Worm (Caenorhabditis elegans): ENCODE measurements around the gene W09D6.5.
A peak's percentile ranks its signal among the peaks of the same experiment; 100 is the strongest.

The W09D6.5 gene

ce11 chrIII:11046549-11046948 is 41.7 kb upstream of the W09D6.5 start:
- TF ChIP-seq unc-86 (tag; optimal IDR thresholded peaks at IDR 0.05) (no peak), sox-2 (GFP tag; IDR thresholded peaks at IDR 0.05) (no peak), ets-4 (tag; optimal IDR thresholded peaks at IDR 0.05) (no peak), eyg-1 (tag; optimal IDR thresholded peaks at IDR 0.05) (no peak), tbx-2 (tag; optimal IDR thresholded peaks at IDR 0.05) (no peak), dmd-4 (tag; optimal IDR thresholded peaks at IDR 0.05; ENCODE audit: borderline replicate concordance) (no peak), unc-55 (GFP tag; optimal IDR thresholded peaks at IDR 0.05) (no peak), ttx-3 (tag; optimal IDR thresholded peaks at IDR 0.05) (no peak), pha-4 (tag; optimal IDR thresholded peaks at IDR 0.05) (no peak), ceh-19 (GFP tag; optimal IDR thresholded peaks at IDR 0.05) (no peak), ceh-48 (tag; optimal IDR thresholded peaks at IDR 0.05) (no peak)

ce11 chrIII:11050658-11051118 is 37.6 kb upstream of the W09D6.5 start:
- TF ChIP-seq sdc-2 (tag; optimal IDR thresholded peaks at IDR 0.05) (no peak), ceh-48 (tag; optimal IDR thresholded peaks at IDR 0.05) (no peak), odd-2 (tag; optimal IDR thresholded peaks at IDR 0.05) (no peak), hlh-13 (GFP tag; optimal IDR thresholded peaks at IDR 0.05) (no peak)

ce11 chrIII:11053603-11054002 is 34.7 kb upstream of the W09D6.5 start:
- no peak for TF ChIP-seq ceh-18 (tag; optimal IDR thresholded peaks at IDR 0.05)
- TF ChIP-seq ztf-16 (tag; optimal IDR thresholded peaks at IDR 0.05), result no peak
- TF ChIP-seq Y22D7AL.16 (tag; optimal IDR thresholded peaks at IDR 0.05), result no peak
- TF ChIP-seq elt-4 (tag; optimal IDR thresholded peaks at IDR 0.05), result no peak
- TF ChIP-seq ceh-9 (tag; optimal IDR thresholded peaks at IDR 0.05), result no peak
- no peak for TF ChIP-seq ttx-3 (tag; optimal IDR thresholded peaks at IDR 0.05)
- TF ChIP-seq C08G9.2 (tag; optimal IDR thresholded peaks at IDR 0.05), result no peak
- no peak for TF ChIP-seq eyg-1 (tag; optimal IDR thresholded peaks at IDR 0.05)
- TF ChIP-seq pqm-1 (tag; optimal IDR thresholded peaks at IDR 0.05), result no peak
- TF ChIP-seq K09A11.1 (tag; optimal IDR thresholded peaks at IDR 0.05; ENCODE audit: insufficient read depth), result no peak
- no peak for TF ChIP-seq rnt-1 (tag; optimal IDR thresholded peaks at IDR 0.05)
- no peak for TF ChIP-seq ceh-2 (tag; optimal IDR thresholded peaks at IDR 0.05)
- TF ChIP-seq ceh-30 (tag; optimal IDR thresholded peaks at IDR 0.05), result no peak
- no peak for TF ChIP-seq ama-1 (optimal IDR thresholded peaks at IDR 0.05)
- TF ChIP-seq ceh-31 (tag; optimal IDR thresholded peaks at IDR 0.05), result no peak
- no peak for TF ChIP-seq unc-55 (GFP tag; optimal IDR thresholded peaks at IDR 0.05)
- no peak for TF ChIP-seq hlh-6 (tag; optimal IDR thresholded peaks at IDR 0.05)
- TF ChIP-seq che-1 (tag; optimal IDR thresholded peaks at IDR 0.05), result no peak
- no peak for TF ChIP-seq hlh-13 (GFP tag; optimal IDR thresholded peaks at IDR 0.05)
- no peak for TF ChIP-seq gmeb-2 (tag; optimal IDR thresholded peaks at IDR 0.05)

- TF ChIP-seq elt-2 (tag; optimal IDR thresholded peaks at IDR 0.05), result no peak
- no peak for TF ChIP-seq madf-2 (tag; optimal IDR thresholded peaks at IDR 0.05)
- TF ChIP-seq pha-2 (tag; optimal IDR thresholded peaks at IDR 0.05), result no peak
- no peak for TF ChIP-seq ceh-19 (GFP tag; optimal IDR thresholded peaks at IDR 0.05)
- no peak for TF ChIP-seq dve-1 (tag; optimal IDR thresholded peaks at IDR 0.05)
- TF ChIP-seq ceh-9 (tag; optimal IDR thresholded peaks at IDR 0.05), result no peak
- no peak for TF ChIP-seq pax-1 (tag; optimal IDR thresholded peaks at IDR 0.05)
- TF ChIP-seq sox-4 (tag; optimal IDR thresholded peaks at IDR 0.05), result no peak
- TF ChIP-seq nfya-1 (tag; optimal IDR thresholded peaks at IDR 0.05), result peak; percentile 97
Measured at ce11 chrIII:11054032-11054431, 34.3 kb upstream of the W09D6.5 start.
